Worm (Caenorhabditis elegans) whole organism, L4 larva: Measurements from ENCODE around the gene K09A9.8.

ENCODE experiments used
- F44E2.7 ChIP-seq: fragments of 200-800 bp; sonication (Bioruptor generic); IDR thresholded peaks from 2 replicates; pipeline ENCODE4 v2.1.2; 2022; ENCODE audit warnings: missing genetic modification characterization, missing compliant biosample characterization
- ceh-62 ChIP-seq: sonication (generic microtip); optimal IDR thresholded peaks from 2 replicates; lab custom pipeline; 2017; ENCODE audit warnings: missing biosample characterization, missing genetic modification characterization
- egl-27 ChIP-seq: sonication (generic microtip); optimal IDR thresholded peaks from 3 replicates; lab custom pipeline; 2017; ENCODE audit warnings: missing biosample characterization, missing genetic modification reagents, missing genetic modification characterization
- nhr-10 ChIP-seq: fragments of 150-350 bp; optimal IDR thresholded peaks from 2 replicates; lab custom pipeline; 2014; ENCODE audit warnings: missing biosample characterization, missing genetic modification characterization
- nhr-42 ChIP-seq: fragments of 200-800 bp; sonication (Bioruptor generic); IDR thresholded peaks from 2 replicates; pipeline ENCODE4 v1.3.6; 2022; ENCODE audit warnings: missing genetic modification characterization, missing compliant biosample characterization

- TF ChIP-seq nhr-10 (tag; lab: Kevin White, UChicago) (no peak), nhr-42 (no peak), egl-27 (no peak), F44E2.7 (GFP tag; lab: Robert Waterston, UW) (no peak), ceh-62 (tag; lab: Kevin White, UChicago) (no peak)
These were observed 3.6 kb upstream of the K09A9.8 start, which contains the start of gene ent-2 for ce11 chrX:15600512-15601117.
